Fruit fly (Drosophila melanogaster): ENCODE data around the gene CtsL4.

The CtsL4 gene

dm6 chr2L:10351130-10351529 lies 5.3 kb downstream of the CtsL4 start:
- TF ChIP-seq net (GFP tag; optimal IDR thresholded peaks at IDR 0.05) = no peak
- no peak for TF ChIP-seq acj6 (GFP tag; optimal IDR thresholded peaks at IDR 0.05)
- TF ChIP-seq vri (GFP tag; optimal IDR thresholded peaks at IDR 0.05) = no peak
- TF ChIP-seq Ets21C (GFP tag; optimal IDR thresholded peaks at IDR 0.05) = no peak
- TF ChIP-seq CG11294 (GFP tag; IDR thresholded peaks at IDR 0.05) = no peak
- TF ChIP-seq Gug (GFP tag; IDR thresholded peaks at IDR 0.05) = no peak
- TF ChIP-seq fkh (GFP tag; optimal IDR thresholded peaks at IDR 0.05) = no peak
- TF ChIP-seq dsx (GFP tag; optimal IDR thresholded peaks at IDR 0.05; ENCODE audit: poor library complexity, severe bottlenecking) = no peak
- no peak for TF ChIP-seq CG11762 (GFP tag; optimal IDR thresholded peaks at IDR 0.05; ENCODE audit: insufficient read depth)
- no peak for TF ChIP-seq Lpt (GFP tag; optimal IDR thresholded peaks at IDR 0.05)
- no peak for TF ChIP-seq CG11902 (GFP tag; optimal IDR thresholded peaks at IDR 0.05)

- TF ChIP-seq CG7368 (GFP tag; optimal IDR thresholded peaks at IDR 0.05) (no peak), CG1621 (tag; optimal IDR thresholded peaks at IDR 0.05) (no peak), CG3919 (GFP tag; optimal IDR thresholded peaks at IDR 0.05) (no peak)
These were observed 12.3 kb downstream of the CtsL4 start, which contains the start of gene Frmd5 for dm6 chr2L:10344029-10344606. Gene Frmd5 (plus strand): TSS chr2L:10344442.

- TF ChIP-seq dsx (GFP tag; optimal IDR thresholded peaks at IDR 0.05; ENCODE audit: poor library complexity, severe bottlenecking) = no peak
- TF ChIP-seq CG6854 (GFP tag; optimal IDR thresholded peaks at IDR 0.05) = no peak
- no peak for TF ChIP-seq pdm3 (GFP tag; optimal IDR thresholded peaks at IDR 0.05)
- no peak for TF ChIP-seq acj6 (GFP tag; optimal IDR thresholded peaks at IDR 0.05)
- TF ChIP-seq OdsH (GFP tag; optimal IDR thresholded peaks at IDR 0.05) = no peak
- TF ChIP-seq achi (GFP tag; optimal IDR thresholded peaks at IDR 0.05) = no peak
- TF ChIP-seq CG3919 (GFP tag; optimal IDR thresholded peaks at IDR 0.05) = no peak
- no peak for TF ChIP-seq Hr4 (GFP tag; optimal IDR thresholded peaks at IDR 0.05)
- TF ChIP-seq fd85E (GFP tag; optimal IDR thresholded peaks at IDR 0.05) = no peak
- TF ChIP-seq svp (GFP tag) = no peak
- TF ChIP-seq CG8632 (GFP tag; optimal IDR thresholded peaks at IDR 0.05) = no peak
- no peak for TF ChIP-seq CG10669 (GFP tag; optimal IDR thresholded peaks at IDR 0.05)
- no peak for TF ChIP-seq net (GFP tag; optimal IDR thresholded peaks at IDR 0.05)
- no peak for TF ChIP-seq ss (GFP tag; optimal IDR thresholded peaks at IDR 0.05)
- TF ChIP-seq Blimp-1 (GFP tag; optimal IDR thresholded peaks at IDR 0.05) = no peak
- TF ChIP-seq Sox14 (GFP tag; optimal IDR thresholded peaks at IDR 0.05) = no peak
- TF ChIP-seq spab (GFP tag; optimal IDR thresholded peaks at IDR 0.05) = no peak
- TF ChIP-seq CG11762 (GFP tag; optimal IDR thresholded peaks at IDR 0.05; ENCODE audit: insufficient read depth) = no peak
- no peak for TF ChIP-seq CG7368 (GFP tag; optimal IDR thresholded peaks at IDR 0.05)
These were observed 13.9 kb downstream of the CtsL4 start, which contains the start of gene Sps2 for dm6 chr2L:10342471-10342870. Gene Sps2 (plus strand): TSS chr2L:10342594.

- TF ChIP-seq Blimp-1 (GFP tag; optimal IDR thresholded peaks at IDR 0.05) = no peak
- TF ChIP-seq Sox15 (GFP tag; optimal IDR thresholded peaks at IDR 0.05) = no peak
- TF ChIP-seq CG34406 (GFP tag; optimal IDR thresholded peaks at IDR 0.05) = no peak
- no peak for TF ChIP-seq CG6792 (GFP tag; optimal IDR thresholded peaks at IDR 0.05)
- no peak for TF ChIP-seq cyc (GFP tag; optimal IDR thresholded peaks at IDR 0.05)
- TF ChIP-seq CG6163 (GFP tag; IDR thresholded peaks at IDR 0.05) = no peak
- TF ChIP-seq Sox14 (GFP tag; optimal IDR thresholded peaks at IDR 0.05) = peak; percentile 3
- no peak for TF ChIP-seq Eip78C (GFP tag)
- no peak for TF ChIP-seq CG6276 (GFP tag; optimal IDR thresholded peaks at IDR 0.05)
- TF ChIP-seq dsx (GFP tag; optimal IDR thresholded peaks at IDR 0.05; ENCODE audit: poor library complexity, severe bottlenecking) = peak; percentile 27
- no peak for TF ChIP-seq CG1621 (tag; optimal IDR thresholded peaks at IDR 0.05)
- TF ChIP-seq CG4318 (GFP tag; optimal IDR thresholded peaks at IDR 0.05) = no peak
- TF ChIP-seq CG10631 (GFP tag; optimal IDR thresholded peaks at IDR 0.05) = peak; percentile 10
- no peak for TF ChIP-seq CG16779 (tag; optimal IDR thresholded peaks at IDR 0.05)
- TF ChIP-seq Eip75B (GFP tag; optimal IDR thresholded peaks at IDR 0.05) = peak; percentile 38
- no peak for TF ChIP-seq Hr38 (GFP tag; optimal IDR thresholded peaks at IDR 0.05)
- TF ChIP-seq CG15336 (GFP tag; IDR thresholded peaks at IDR 0.05) = no peak; the same call in 1 of the 2 replicates
- TF ChIP-seq svp (GFP tag) = peak; percentile 58
- no peak for TF ChIP-seq ss (GFP tag; optimal IDR thresholded peaks at IDR 0.05)
- TF ChIP-seq CG6808 (GFP tag; optimal IDR thresholded peaks at IDR 0.05) = no peak
- no peak for TF ChIP-seq dac (GFP tag; optimal IDR thresholded peaks at IDR 0.05)
- TF ChIP-seq vri (GFP tag; optimal IDR thresholded peaks at IDR 0.05) = peak; percentile 35
- no peak for TF ChIP-seq CG31627 (GFP tag; optimal IDR thresholded peaks at IDR 0.05)
- peak; percentile 25 for TF ChIP-seq CG8632 (GFP tag; optimal IDR thresholded peaks at IDR 0.05)
- no peak for TF ChIP-seq Smox (GFP tag; optimal IDR thresholded peaks at IDR 0.05)
- TF ChIP-seq CG11294 (GFP tag; IDR thresholded peaks at IDR 0.05) = no peak
- TF ChIP-seq net (GFP tag; optimal IDR thresholded peaks at IDR 0.05) = no peak
- TF ChIP-seq Ets21C (GFP tag; optimal IDR thresholded peaks at IDR 0.05) = no peak
These were observed 15.0 kb downstream of the CtsL4 start, which contains the start of gene CG31715 for dm6 chr2L:10341405-10341804. Gene CG31715 (plus strand): TSS chr2L:10341616.

Measured in whole organism, prepupa.